Worm (Caenorhabditis elegans) whole organism, young adult: ENCODE data around the gene F16B12.7.

ENCODE experiments used
- C06A6.2 ChIP-seq: fragments of 200-800 bp; sonication (Bioruptor generic); conservative IDR thresholded peaks from 2 replicates; pipeline ENCODE4 v1.3.6; 2022; ENCODE audit warnings: missing genetic modification characterization, missing compliant biosample characterization
- Y56A3A.18 ChIP-seq: fragments of 200-800 bp; sonication (Bioruptor generic); IDR thresholded peaks from 2 replicates; pipeline ENCODE4 v1.3.6; 2022; ENCODE audit warnings: missing genetic modification reagents, missing genetic modification characterization, missing compliant biosample characterization
- ama-1 ChIP-seq, 3 experiments: fragments of 150-350 bp in 1 of 3; sonication (generic microtip) in 2 of 3; optimal IDR thresholded peaks; 2 replicates each; lab custom pipeline; 2014 to 2018; ENCODE audit warnings: missing biosample characterization in 2 of 3, missing genetic modification characterization in 2 of 3, missing genetic modification reagents in 2 of 3
- dpff-1 ChIP-seq: sonication (generic microtip); optimal IDR thresholded peaks from 2 replicates; lab custom pipeline; 2017; ENCODE audit warnings: mild to moderate bottlenecking, missing genetic modification characterization, missing compliant biosample characterization
- efl-1 ChIP-seq: fragments of 150-350 bp; optimal IDR thresholded peaks from 2 replicates; lab custom pipeline; 2014; ENCODE audit warnings: missing biosample characterization, missing genetic modification reagents, missing genetic modification characterization
- lag-1 ChIP-seq: fragments of 200-800 bp; sonication (Bioruptor generic); IDR thresholded peaks from 2 replicates; pipeline ENCODE4 v1.3.6; 2022; ENCODE audit warnings: missing genetic modification reagents, missing genetic modification characterization, missing compliant biosample characterization
- lin-40 ChIP-seq: sonication (generic microtip); optimal IDR thresholded peaks from 2 replicates; lab custom pipeline; 2016; ENCODE audit warnings: missing genetic modification characterization, mild to moderate bottlenecking, missing compliant biosample characterization, missing genotype, missing genetic modification reagents

DNA sequence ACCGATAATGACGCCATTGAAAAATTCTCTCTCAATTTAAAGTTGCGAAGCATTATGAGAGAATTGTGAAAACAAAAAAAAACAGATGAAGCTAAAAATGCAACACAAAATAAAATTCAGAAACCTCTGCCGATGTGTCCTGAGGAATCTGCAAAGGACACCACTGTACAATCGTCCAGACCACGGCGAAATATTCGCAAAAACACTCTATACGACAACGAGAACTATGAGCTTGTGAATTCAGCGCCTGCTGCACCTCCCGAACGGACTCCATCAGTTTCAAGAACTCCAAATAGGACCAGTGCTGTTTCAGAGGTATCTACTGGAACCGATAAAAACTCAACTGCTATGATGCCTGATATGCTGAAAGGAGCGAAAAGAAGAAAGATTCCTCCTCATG is 5.9 kb upstream of the F16B12.7 start:
- no peak for TF ChIP-seq lin-40
- TF ChIP-seq efl-1 (GFP tag; lab: Kevin White, UChicago) = no peak
- no peak for TF ChIP-seq dpff-1 (tag; lab: Kevin White, UChicago)
- TF ChIP-seq ama-1 (optimal IDR thresholded peaks at IDR 0.05; lab: Kevin White, UChicago) = no peak
- no peak for TF ChIP-seq ama-1 (GFP tag; optimal IDR thresholded peaks at IDR 0.05; lab: Kevin White, UChicago)
- no peak for TF ChIP-seq Y56A3A.18 (GFP tag; lab: Robert Waterston, UW)
- TF ChIP-seq C06A6.2 = no peak
- TF ChIP-seq lag-1 = no peak
